Fruit fly (Drosophila melanogaster): ENCODE results near the gene CG2608.

CG2608 gene

DNA sequence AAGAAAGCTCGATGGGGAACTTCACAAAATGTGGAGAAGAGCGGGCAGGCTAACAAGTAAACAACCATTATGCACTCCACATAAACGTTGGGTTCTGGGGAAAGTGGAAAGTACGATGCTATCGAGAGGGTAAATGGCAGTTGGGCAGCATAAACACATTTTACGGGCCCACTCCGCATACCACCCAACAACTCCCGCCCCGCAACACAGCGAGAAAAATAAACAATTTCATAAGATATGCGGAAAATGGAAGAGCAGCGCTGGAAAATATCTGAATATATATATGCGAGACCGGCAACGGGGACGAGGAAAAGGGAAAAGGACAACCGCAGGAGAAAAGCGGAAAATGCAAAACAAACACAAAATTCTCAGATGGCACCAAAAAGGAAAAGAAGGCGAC is 44.3 kb upstream of the CG2608 start:
- TF ChIP-seq sage (GFP tag; optimal IDR thresholded peaks at IDR 0.05) (no peak), h (GFP tag; optimal IDR thresholded peaks at IDR 0.05) (no peak), CrebA (GFP tag; optimal IDR thresholded peaks at IDR 0.05; ENCODE audit: borderline replicate concordance) (no peak), CG9705 (GFP tag; optimal IDR thresholded peaks at IDR 0.05) (no peak), Rel (GFP tag; optimal IDR thresholded peaks at IDR 0.05) (no peak), Rel (tag; optimal IDR thresholded peaks at IDR 0.05) (no peak), brk (GFP tag; optimal IDR thresholded peaks at IDR 0.05) (no peak), Mio (GFP tag; optimal IDR thresholded peaks at IDR 0.05) (no peak), Abd-B (GFP tag; optimal IDR thresholded peaks at IDR 0.05) (no peak), pan (optimal IDR thresholded peaks at IDR 0.05) (no peak), dmrt93B (GFP tag; optimal IDR thresholded peaks at IDR 0.05) (no peak), Sp1 (GFP tag; optimal IDR thresholded peaks at IDR 0.05) (no peak), br (GFP tag; optimal IDR thresholded peaks at IDR 0.05) (no peak), ey (GFP tag; optimal IDR thresholded peaks at IDR 0.05) (no peak), tai (GFP tag; optimal IDR thresholded peaks at IDR 0.05) (no peak), fru (GFP tag; optimal IDR thresholded peaks at IDR 0.05) (no peak), HLH106 (tag; optimal IDR thresholded peaks at IDR 0.05) (no peak)

DNA sequence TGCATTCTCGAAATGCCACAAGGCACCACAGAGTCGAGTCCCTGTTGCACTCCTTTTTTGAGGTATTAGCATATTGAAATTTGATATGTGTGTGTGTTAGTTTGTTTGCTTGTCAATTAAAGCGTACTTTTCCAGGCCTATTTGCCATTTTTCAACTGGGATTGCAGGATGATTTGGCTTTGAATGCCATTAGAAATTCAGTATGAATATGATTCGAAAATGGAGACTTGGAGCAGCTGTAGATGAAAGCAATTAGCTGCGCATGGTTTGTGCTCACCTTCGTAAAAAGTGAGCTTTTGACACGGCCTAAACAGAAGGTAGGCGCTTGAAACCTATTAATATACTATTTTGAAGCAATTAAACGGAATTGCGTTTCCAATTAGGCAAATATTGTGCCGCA is 41.5 kb upstream of the CG2608 start, which contains the start of gene CG31677:
CG31677 (minus strand) TSS at position 101 of the 400 bp plus-strand sequence.
- no peak for TF ChIP-seq jim (GFP tag; optimal IDR thresholded peaks at IDR 0.05)
- no peak for TF ChIP-seq pan (optimal IDR thresholded peaks at IDR 0.05)
- no peak for TF ChIP-seq GATAd (GFP tag; optimal IDR thresholded peaks at IDR 0.05)
- TF ChIP-seq CrebA (GFP tag; optimal IDR thresholded peaks at IDR 0.05; ENCODE audit: borderline replicate concordance): no peak
- TF ChIP-seq sage (GFP tag; optimal IDR thresholded peaks at IDR 0.05): no peak
- no peak for TF ChIP-seq Hr78 (GFP tag; optimal IDR thresholded peaks at IDR 0.05)
- no peak for TF ChIP-seq br (GFP tag; optimal IDR thresholded peaks at IDR 0.05)
- TF ChIP-seq tai (GFP tag; optimal IDR thresholded peaks at IDR 0.05): no peak
- TF ChIP-seq rgr (GFP tag; optimal IDR thresholded peaks at IDR 0.05): no peak
- no peak for TF ChIP-seq N (GFP tag; optimal IDR thresholded peaks at IDR 0.05)

DNA sequence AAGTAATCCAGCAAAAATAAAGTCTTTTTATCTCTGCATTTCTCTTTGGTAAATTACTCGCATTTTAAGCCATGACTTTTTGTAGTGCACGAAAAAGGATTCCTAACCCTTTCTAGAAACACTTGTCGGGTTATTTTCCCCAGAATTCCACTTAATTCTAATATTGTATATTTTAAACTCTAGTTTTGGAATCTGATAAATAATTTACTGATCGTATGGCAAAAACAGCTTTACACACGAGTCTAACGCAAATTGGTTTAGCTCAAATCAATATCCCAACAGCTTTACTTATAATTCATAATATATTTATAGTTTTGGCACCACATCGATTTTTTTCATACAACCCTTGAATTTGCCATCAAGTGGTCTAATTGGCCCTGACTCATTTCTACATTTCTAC is 31.4 kb upstream of the CG2608 start, which contains the start of gene CG15475:
CG15475 (plus strand) TSS at position 301 of the 400 bp plus-strand sequence.
- TF ChIP-seq foxo (GFP tag; optimal IDR thresholded peaks at IDR 0.05): no peak
- no peak for TF ChIP-seq jim (GFP tag; optimal IDR thresholded peaks at IDR 0.05)
- TF ChIP-seq tai (GFP tag; optimal IDR thresholded peaks at IDR 0.05): no peak
- no peak for TF ChIP-seq HLH106 (tag; optimal IDR thresholded peaks at IDR 0.05)
- no peak for TF ChIP-seq Myc (optimal IDR thresholded peaks at IDR 0.05)
- no peak for TF ChIP-seq Mio (GFP tag; optimal IDR thresholded peaks at IDR 0.05)
- TF ChIP-seq CG32264 (GFP tag; optimal IDR thresholded peaks at IDR 0.05): no peak
- TF ChIP-seq woc (GFP tag; optimal IDR thresholded peaks at IDR 0.05): no peak
- no peak for TF ChIP-seq Sp1 (GFP tag; optimal IDR thresholded peaks at IDR 0.05)
- no peak for TF ChIP-seq Jra (GFP tag; optimal IDR thresholded peaks at IDR 0.05)
- no peak for TF ChIP-seq h (GFP tag; optimal IDR thresholded peaks at IDR 0.05)
- TF ChIP-seq pan (optimal IDR thresholded peaks at IDR 0.05): no peak
- no peak for TF ChIP-seq br (GFP tag; optimal IDR thresholded peaks at IDR 0.05)
- TF ChIP-seq sv (GFP tag; optimal IDR thresholded peaks at IDR 0.05): no peak
- no peak for TF ChIP-seq dmrt93B (GFP tag; optimal IDR thresholded peaks at IDR 0.05)
- no peak for TF ChIP-seq Hr78 (GFP tag; optimal IDR thresholded peaks at IDR 0.05)

DNA sequence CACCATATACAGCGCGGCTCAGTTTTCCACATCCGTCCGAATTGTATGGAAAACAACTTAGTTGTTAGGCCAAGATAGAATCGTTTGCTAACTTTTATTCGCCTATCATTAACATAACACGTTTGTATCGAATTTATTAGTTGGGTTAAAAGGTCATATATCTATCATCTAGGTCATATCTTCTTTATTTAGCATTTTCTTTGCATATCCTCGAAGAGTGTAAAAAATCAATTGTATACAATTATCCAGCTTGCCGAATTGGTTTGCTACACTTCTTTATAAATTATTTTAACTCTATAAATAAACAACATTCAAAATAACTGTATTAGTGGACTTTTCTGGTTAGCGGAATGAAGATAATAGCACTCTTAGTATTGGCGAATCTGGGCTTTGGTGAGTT is 11.4 kb upstream of the CG2608 start, which contains the start of gene CG17472:
CG17472 (plus strand) TSS at position 301 of the 400 bp plus-strand sequence.
- TF ChIP-seq CG32264 (GFP tag; optimal IDR thresholded peaks at IDR 0.05) (no peak), CG9705 (GFP tag; optimal IDR thresholded peaks at IDR 0.05) (no peak), dmrt93B (GFP tag; optimal IDR thresholded peaks at IDR 0.05) (no peak), pan (optimal IDR thresholded peaks at IDR 0.05) (no peak), brk (GFP tag; optimal IDR thresholded peaks at IDR 0.05) (no peak), Hr78 (GFP tag; optimal IDR thresholded peaks at IDR 0.05) (no peak), dsf (GFP tag; optimal IDR thresholded peaks at IDR 0.05; ENCODE audit: borderline replicate concordance) (no peak), HLH106 (tag; optimal IDR thresholded peaks at IDR 0.05) (no peak), sage (GFP tag; optimal IDR thresholded peaks at IDR 0.05) (no peak), Hr83 (GFP tag; optimal IDR thresholded peaks at IDR 0.05; ENCODE audit: poor library complexity, severe bottlenecking) (no peak), br (GFP tag; optimal IDR thresholded peaks at IDR 0.05) (no peak), ey (GFP tag; optimal IDR thresholded peaks at IDR 0.05) (no peak), rgr (GFP tag; optimal IDR thresholded peaks at IDR 0.05) (no peak), Dfd (GFP tag; optimal IDR thresholded peaks at IDR 0.05) (no peak)

DNA sequence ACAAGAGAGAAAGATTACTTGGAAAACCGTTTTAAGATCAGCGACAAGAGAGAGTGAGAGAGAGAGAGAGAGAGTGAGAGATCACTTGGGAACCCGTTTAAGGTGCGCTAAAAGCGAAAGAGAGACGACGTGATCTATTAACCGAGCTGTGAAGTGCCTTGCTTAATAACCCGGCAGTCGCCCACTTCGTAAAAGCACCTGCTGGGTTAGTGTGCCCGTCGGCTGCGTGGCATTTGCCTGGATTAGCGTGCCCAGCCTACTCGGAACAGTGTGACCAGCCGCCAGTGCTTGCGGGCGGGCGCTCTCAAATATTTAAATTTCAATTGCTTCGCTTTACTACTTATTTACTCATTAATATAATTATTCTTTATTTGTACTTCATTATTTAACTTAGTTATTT is 7.2 kb upstream of the CG2608 start:
- TF ChIP-seq Dif (GFP tag; optimal IDR thresholded peaks at IDR 0.05; ENCODE audit: partially characterized antibody): peak; percentile 37
- TF ChIP-seq Mio (GFP tag; optimal IDR thresholded peaks at IDR 0.05): no peak
- peak; percentile 16 for TF ChIP-seq h (GFP tag; optimal IDR thresholded peaks at IDR 0.05)
- no peak for TF ChIP-seq Abd-B (GFP tag; optimal IDR thresholded peaks at IDR 0.05)
